Worm (Caenorhabditis elegans) whole organism, late embryonic: ENCODE measurements around the gene ZK688.5.

Experiments used
- C08G9.2 ChIP-seq: sonication (generic microtip); optimal IDR thresholded peaks from 2 replicates; lab custom pipeline; 2016; ENCODE audit warnings: mild to moderate bottlenecking, missing genetic modification characterization, moderate library complexity, missing compliant biosample characterization
- C38D4.7 ChIP-seq: fragments of 200-800 bp; sonication (Bioruptor generic); optimal IDR thresholded peaks from 2 replicates; lab custom pipeline; 2018; ENCODE audit warnings: mild to moderate bottlenecking, missing genetic modification characterization, moderate library complexity, missing compliant biosample characterization
- K02D7.2 ChIP-seq: sonication (generic microtip); optimal IDR thresholded peaks from 2 replicates; lab custom pipeline; 2017; ENCODE audit warnings: mild to moderate bottlenecking, missing genetic modification characterization, missing compliant biosample characterization
- K09A11.1 ChIP-seq: sonication (generic microtip); optimal IDR thresholded peaks from 2 replicates; lab custom pipeline; 2017; ENCODE audit warnings: antibody characterized with exemption, mild to moderate bottlenecking, missing genetic modification characterization, missing compliant biosample characterization; ENCODE audit not compliant: insufficient read depth
- T23F11.4 ChIP-seq: fragments of 200-800 bp; sonication (Bioruptor generic); optimal IDR thresholded peaks from 2 replicates; lab custom pipeline; 2018; ENCODE audit warnings: mild to moderate bottlenecking, missing genetic modification characterization, missing compliant biosample characterization
- Y22D7AL.16 ChIP-seq: sonication (generic microtip); optimal IDR thresholded peaks from 2 replicates; lab custom pipeline; 2016; ENCODE audit warnings: missing genetic modification characterization, missing compliant biosample characterization
- ahr-1 ChIP-seq: sonication (generic microtip); optimal IDR thresholded peaks from 2 replicates; lab custom pipeline; 2016; ENCODE audit warnings: missing genetic modification characterization, missing compliant biosample characterization
- ceh-14 ChIP-seq: sonication (generic microtip); optimal IDR thresholded peaks from 2 replicates; lab custom pipeline; 2016; ENCODE audit warnings: missing genotype, missing genetic modification characterization, missing compliant biosample characterization
- ceh-2 ChIP-seq: sonication (generic microtip); optimal IDR thresholded peaks from 2 replicates; lab custom pipeline; 2016; ENCODE audit warnings: missing genotype, missing genetic modification characterization, missing compliant biosample characterization
- ceh-22 ChIP-seq: sonication (generic microtip); optimal IDR thresholded peaks from 2 replicates; lab custom pipeline; 2017; ENCODE audit warnings: missing biosample characterization, missing genetic modification characterization
- ceh-24 ChIP-seq: sonication (generic microtip); optimal IDR thresholded peaks from 2 replicates; lab custom pipeline; 2016; ENCODE audit warnings: mild to moderate bottlenecking, missing genetic modification characterization, missing compliant biosample characterization
- ceh-30 ChIP-seq: fragments of 150-350 bp; optimal IDR thresholded peaks from 2 replicates; lab custom pipeline; 2014; ENCODE audit warnings: missing biosample characterization, missing genetic modification characterization
- ceh-31 ChIP-seq: sonication (generic microtip); optimal IDR thresholded peaks from 2 replicates; lab custom pipeline; 2016; ENCODE audit warnings: missing genetic modification characterization, missing compliant biosample characterization
- ceh-34 ChIP-seq: sonication (generic microtip); optimal IDR thresholded peaks from 2 replicates; lab custom pipeline; 2016; ENCODE audit warnings: mild to moderate bottlenecking, missing genetic modification characterization, missing compliant biosample characterization
- ceh-45 ChIP-seq: fragments of 200-800 bp; sonication (Bioruptor generic); IDR thresholded peaks from 2 replicates; pipeline ENCODE4 v1.3.6; 2022; ENCODE audit warnings: missing genetic modification reagents, missing genetic modification characterization, missing compliant biosample characterization
- ceh-9 ChIP-seq: sonication (generic microtip); optimal IDR thresholded peaks from 2 replicates; lab custom pipeline; 2016; ENCODE audit warnings: mild to moderate bottlenecking, missing genetic modification characterization, inconsistent platforms, missing compliant biosample characterization
- che-1 ChIP-seq: sonication (generic microtip); optimal IDR thresholded peaks from 2 replicates; lab custom pipeline; 2016; ENCODE audit warnings: mild to moderate bottlenecking, missing genetic modification characterization, missing compliant biosample characterization
- dve-1 ChIP-seq: sonication (generic microtip); optimal IDR thresholded peaks from 2 replicates; lab custom pipeline; 2017; ENCODE audit warnings: antibody characterized with exemption, mild to moderate bottlenecking, missing genetic modification characterization, missing compliant biosample characterization
- elt-2 ChIP-seq: sonication (generic microtip); optimal IDR thresholded peaks from 2 replicates; lab custom pipeline; 2016; ENCODE audit warnings: missing genetic modification reagents, missing genetic modification characterization, missing compliant biosample characterization
- elt-4 ChIP-seq: sonication (generic microtip); optimal IDR thresholded peaks from 2 replicates; lab custom pipeline; 2016; ENCODE audit warnings: missing genetic modification characterization, missing compliant biosample characterization
- fkh-6 ChIP-seq: sonication (generic microtip); optimal IDR thresholded peaks from 2 replicates; lab custom pipeline; 2016; ENCODE audit warnings: missing genetic modification characterization, missing compliant biosample characterization
- gmeb-2 ChIP-seq: sonication (generic microtip); optimal IDR thresholded peaks from 2 replicates; lab custom pipeline; 2016; ENCODE audit warnings: missing genetic modification characterization, inconsistent platforms, missing compliant biosample characterization
- hlh-13 ChIP-seq: fragments of 200-800 bp; sonication (Bioruptor generic); optimal IDR thresholded peaks from 2 replicates; lab custom pipeline; 2018; ENCODE audit warnings: mild to moderate bottlenecking, missing genetic modification characterization, missing compliant biosample characterization
- hlh-15 ChIP-seq: sonication (generic microtip); optimal IDR thresholded peaks from 2 replicates; lab custom pipeline; 2016; ENCODE audit warnings: missing genetic modification characterization, missing compliant biosample characterization
- lim-6 ChIP-seq: sonication (generic microtip); optimal IDR thresholded peaks from 2 replicates; lab custom pipeline; 2016; ENCODE audit warnings: missing genetic modification characterization, missing compliant biosample characterization
- madf-2 ChIP-seq: sonication (generic microtip); optimal IDR thresholded peaks from 2 replicates; lab custom pipeline; 2017; ENCODE audit warnings: missing genetic modification characterization, missing compliant biosample characterization
- nhr-11 ChIP-seq: fragments of 150-350 bp; optimal IDR thresholded peaks from 2 replicates; lab custom pipeline; 2014; ENCODE audit warnings: missing biosample characterization, missing genetic modification characterization
- nhr-232 ChIP-seq: sonication (generic microtip); optimal IDR thresholded peaks from 2 replicates; lab custom pipeline; 2016; ENCODE audit warnings: missing genetic modification characterization, missing compliant biosample characterization
- npax-4 ChIP-seq: sonication (generic microtip); optimal IDR thresholded peaks from 2 replicates; lab custom pipeline; 2016; ENCODE audit warnings: missing genetic modification characterization, missing compliant biosample characterization
- pha-2 ChIP-seq: sonication (generic microtip); optimal IDR thresholded peaks from 2 replicates; lab custom pipeline; 2017; ENCODE audit warnings: mild to moderate bottlenecking, missing genetic modification characterization, missing compliant biosample characterization
- pha-4 ChIP-seq: fragments of 150-350 bp; optimal IDR thresholded peaks from 2 replicates; lab custom pipeline; 2018; ENCODE audit warnings: missing biosample characterization, missing genetic modification reagents, missing genetic modification characterization
- pqm-1 ChIP-seq: sonication (generic microtip); optimal IDR thresholded peaks from 2 replicates; lab custom pipeline; 2016; ENCODE audit warnings: missing genetic modification characterization, missing compliant biosample characterization
- ref-2 ChIP-seq: sonication (generic microtip); optimal IDR thresholded peaks from 2 replicates; lab custom pipeline; 2016; ENCODE audit warnings: missing genetic modification characterization, missing compliant biosample characterization
- tbx-7 ChIP-seq: sonication (generic microtip); optimal IDR thresholded peaks from 2 replicates; lab custom pipeline; 2016; ENCODE audit warnings: missing genotype, missing genetic modification characterization, missing compliant biosample characterization
- ttx-3 ChIP-seq: sonication (generic microtip); optimal IDR thresholded peaks from 2 replicates; lab custom pipeline; 2016; ENCODE audit warnings: missing genetic modification reagents, missing genetic modification characterization, missing compliant biosample characterization
- unc-42 ChIP-seq: sonication (generic microtip); optimal IDR thresholded peaks from 2 replicates; lab custom pipeline; 2016; ENCODE audit warnings: missing genotype, missing genetic modification characterization, missing compliant biosample characterization
- unc-86 ChIP-seq: sonication (generic microtip); optimal IDR thresholded peaks from 2 replicates; lab custom pipeline; 2016; ENCODE audit warnings: missing genetic modification characterization, missing compliant biosample characterization
- zip-5 ChIP-seq: sonication (generic microtip); optimal IDR thresholded peaks from 2 replicates; lab custom pipeline; 2016; ENCODE audit warnings: missing genetic modification characterization, missing compliant biosample characterization
- ztf-16 ChIP-seq: sonication (generic microtip); optimal IDR thresholded peaks from 2 replicates; lab custom pipeline; 2017; ENCODE audit warnings: missing genetic modification characterization, missing compliant biosample characterization

Gene ZK688.5

ce11 chrIII:7892333-7892732 lies 910 bp upstream of the ZK688.5 start:
- no peak for TF ChIP-seq ceh-22 (tag; lab: Kevin White, UChicago)
- no peak for TF ChIP-seq ahr-1 (tag; lab: Kevin White, UChicago)
- TF ChIP-seq pha-4 (tag; lab: Kevin White, UChicago), result no peak
- TF ChIP-seq unc-86, result no peak
- no peak for TF ChIP-seq ceh-45 (GFP tag; lab: Robert Waterston, UW)
- TF ChIP-seq hlh-13 (GFP tag; lab: Kevin White, UChicago), result no peak
- TF ChIP-seq ceh-31 (tag; lab: Kevin White, UChicago), result no peak
- TF ChIP-seq ztf-16 (tag; lab: Kevin White, UChicago), result no peak
- no peak for TF ChIP-seq elt-4 (tag; lab: Kevin White, UChicago)
- TF ChIP-seq lim-6 (tag; lab: Kevin White, UChicago), result no peak
- no peak for TF ChIP-seq fkh-6 (tag; lab: Kevin White, UChicago)
- no peak for TF ChIP-seq unc-42 (tag; lab: Kevin White, UChicago)
- no peak for TF ChIP-seq ttx-3 (tag; lab: Kevin White, UChicago)
- no peak for TF ChIP-seq npax-4 (tag; lab: Kevin White, UChicago)
- no peak for TF ChIP-seq ceh-2 (tag; lab: Kevin White, UChicago)
- no peak for TF ChIP-seq hlh-15
- no peak for TF ChIP-seq ceh-30
- TF ChIP-seq pha-2 (tag; lab: Kevin White, UChicago), result no peak
- TF ChIP-seq ceh-9, result no peak

- no peak for TF ChIP-seq ceh-34 (tag; lab: Kevin White, UChicago)
- no peak for TF ChIP-seq pha-2 (tag; lab: Kevin White, UChicago)
- no peak for TF ChIP-seq ceh-24
- TF ChIP-seq madf-2 (tag; lab: Kevin White, UChicago), result no peak
- TF ChIP-seq K02D7.2 (tag; lab: Kevin White, UChicago), result no peak
- no peak for TF ChIP-seq che-1 (tag; lab: Kevin White, UChicago)
- TF ChIP-seq, all 69 proteins: peak for 0
These were observed 2.4 kb downstream of the ZK688.5 start for ce11 chrIII:7889036-7889435.

DNA sequence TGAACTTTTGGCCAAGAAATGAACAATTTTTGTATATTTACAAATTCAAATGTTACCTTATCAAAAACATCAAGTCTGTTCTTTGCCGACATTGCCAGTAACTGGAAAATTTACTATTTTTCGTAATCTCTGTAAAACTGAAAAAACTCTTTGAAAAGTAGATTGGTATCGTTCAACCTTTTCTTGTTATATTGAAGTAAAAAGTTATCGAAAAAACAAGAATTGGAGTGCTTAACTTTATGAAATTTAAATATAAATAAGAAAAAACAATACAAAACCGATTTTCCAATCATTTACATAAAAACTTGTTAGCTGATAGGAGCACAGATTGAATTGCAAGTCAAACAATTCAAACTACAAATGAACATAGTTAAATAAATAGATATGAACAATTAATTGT lies 6.6 kb downstream of the ZK688.5 start, which contains the start of gene ZK688.11:
ZK688.11 (minus strand) TSS at position 101 of the 400 bp plus-strand sequence.
- no peak for TF ChIP-seq ref-2 (tag; lab: Kevin White, UChicago)
- TF ChIP-seq nhr-11, result no peak
- TF ChIP-seq ceh-2 (tag; lab: Kevin White, UChicago), result no peak
- TF ChIP-seq T23F11.4 (GFP tag; lab: Kevin White, UChicago), result no peak
- TF ChIP-seq ceh-14 (tag; lab: Kevin White, UChicago), result no peak
- TF ChIP-seq elt-4 (tag; lab: Kevin White, UChicago), result no peak
- TF ChIP-seq nhr-232 (tag; lab: Kevin White, UChicago), result no peak
- no peak for TF ChIP-seq hlh-15
- no peak for TF ChIP-seq pha-2 (tag; lab: Kevin White, UChicago)

ce11 chrIII:7882900-7883299 lies 8.5 kb downstream of the ZK688.5 start, which contains the start of gene ZK688.9:
Gene ZK688.9 (minus strand): TSS chrIII:7883000.
- TF ChIP-seq hlh-13 (GFP tag; lab: Kevin White, UChicago) (no peak), ahr-1 (tag; lab: Kevin White, UChicago) (no peak), pha-2 (tag; lab: Kevin White, UChicago) (no peak), pqm-1 (tag; lab: Kevin White, UChicago) (no peak), K09A11.1 (tag; lab: Kevin White, UChicago) (no peak), elt-2 (tag; lab: Kevin White, UChicago) (no peak), gmeb-2 (tag; lab: Kevin White, UChicago) (no peak), dve-1 (tag; lab: Kevin White, UChicago) (no peak), pha-4 (tag; lab: Kevin White, UChicago) (no peak), T23F11.4 (GFP tag; lab: Kevin White, UChicago) (no peak), tbx-7 (tag; lab: Kevin White, UChicago) (no peak), unc-42 (tag; lab: Kevin White, UChicago) (no peak), Y22D7AL.16 (tag; lab: Kevin White, UChicago) (no peak), zip-5 (tag; lab: Kevin White, UChicago) (no peak), C08G9.2 (tag; lab: Kevin White, UChicago) (no peak), unc-86 (no peak), C38D4.7 (GFP tag; lab: Kevin White, UChicago) (no peak)
